Worm (Caenorhabditis elegans) whole organism, L3 larva: ENCODE data around the gene Y38A10A.11.

Experiments used
- ZK546.5 ChIP-seq: sonication (generic microtip); optimal IDR thresholded peaks from 2 replicates; lab custom pipeline; 2017; ENCODE audit warnings: missing biosample characterization, missing genetic modification characterization
- aly-2 ChIP-seq: fragments of 150-350 bp; optimal IDR thresholded peaks from 2 replicates; lab custom pipeline; 2014; ENCODE audit warnings: missing biosample characterization, missing genetic modification characterization
- ama-1 ChIP-seq: fragments of 150-350 bp; optimal IDR thresholded peaks from 2 replicates; lab custom pipeline; 2018
- ceh-16 ChIP-seq: sonication (generic microtip); optimal IDR thresholded peaks from 2 replicates; lab custom pipeline; 2017; ENCODE audit warnings: missing biosample characterization, missing genetic modification characterization
- ceh-9 ChIP-seq: sonication (generic microtip); optimal IDR thresholded peaks from 2 replicates; lab custom pipeline; 2018; ENCODE audit warnings: missing biosample characterization, missing genetic modification characterization
- daf-12 ChIP-seq: fragments of 150-350 bp; optimal IDR thresholded peaks from 2 replicates; lab custom pipeline; 2014; ENCODE audit warnings: missing biosample characterization, missing genetic modification reagents, missing genetic modification characterization
- egl-27 ChIP-seq: sonication (generic microtip); optimal IDR thresholded peaks from 4 replicates; lab custom pipeline; 2017; ENCODE audit warnings: missing biosample characterization, missing genetic modification reagents, missing genetic modification characterization
- egl-5 ChIP-seq: fragments of 150-350 bp; optimal IDR thresholded peaks from 2 replicates; lab custom pipeline; 2017; ENCODE audit warnings: missing biosample characterization, missing genetic modification reagents, missing genetic modification characterization, inconsistent platforms
- eor-1 ChIP-seq, 2 experiments: fragments of 150-350 bp; optimal IDR thresholded peaks; 2 replicates each; lab custom pipeline; 2014 to 2018; ENCODE audit warnings: missing biosample characterization in 2 of 2, missing genetic modification characterization in 2 of 2
- fos-1 ChIP-seq: fragments of 150-350 bp; optimal IDR thresholded peaks from 2 replicates; lab custom pipeline; 2014; ENCODE audit warnings: missing biosample characterization, missing genetic modification characterization
- hmg-11 ChIP-seq: sonication (generic microtip); optimal IDR thresholded peaks from 2 replicates; lab custom pipeline; 2016; ENCODE audit warnings: missing genetic modification characterization, missing compliant biosample characterization
- lin-15B ChIP-seq: fragments of 150-350 bp; optimal IDR thresholded peaks from 2 replicates; lab custom pipeline; 2014; ENCODE audit warnings: missing biosample characterization, missing genetic modification characterization
- lin-39 ChIP-seq: fragments of 150-350 bp; optimal IDR thresholded peaks from 2 replicates; lab custom pipeline; 2018; ENCODE audit warnings: missing biosample characterization, missing genetic modification reagents, missing genetic modification characterization
- mdl-1 ChIP-seq: fragments of 150-350 bp; optimal IDR thresholded peaks from 2 replicates; lab custom pipeline; 2014; ENCODE audit warnings: missing biosample characterization, missing genetic modification characterization
- mml-1 ChIP-seq: fragments of 150-350 bp; sonication (generic microtip); optimal IDR thresholded peaks from 3 replicates; lab custom pipeline; 2014; ENCODE audit warnings: missing biosample characterization, missing genetic modification characterization
- nhr-11 ChIP-seq: fragments of 150-350 bp; optimal IDR thresholded peaks from 2 replicates; lab custom pipeline; 2014; ENCODE audit warnings: missing biosample characterization, missing genetic modification characterization
- nhr-12 ChIP-seq: fragments of 150-350 bp; optimal IDR thresholded peaks from 2 replicates; lab custom pipeline; 2014; ENCODE audit warnings: missing biosample characterization, missing genetic modification characterization
- nhr-23 ChIP-seq: fragments of 150-350 bp; optimal IDR thresholded peaks from 2 replicates; lab custom pipeline; 2014; ENCODE audit warnings: missing biosample characterization, missing genetic modification reagents, missing genetic modification characterization
- nhr-25 ChIP-seq: sonication (generic microtip); optimal IDR thresholded peaks from 2 replicates; lab custom pipeline; 2017; ENCODE audit warnings: missing biosample characterization, missing genetic modification characterization
- nhr-28 ChIP-seq: fragments of 150-350 bp; optimal IDR thresholded peaks from 2 replicates; lab custom pipeline; 2014; ENCODE audit warnings: missing biosample characterization, missing genetic modification characterization
- nhr-43 ChIP-seq: sonication (generic microtip); optimal IDR thresholded peaks from 2 replicates; lab custom pipeline; 2016; ENCODE audit warnings: mild to moderate bottlenecking, missing genetic modification characterization, missing compliant biosample characterization; ENCODE audit not compliant: poor library complexity, severe bottlenecking
- nhr-67 ChIP-seq: fragments of 150-350 bp; optimal IDR thresholded peaks from 2 replicates; lab custom pipeline; 2014; ENCODE audit warnings: missing biosample characterization, missing genetic modification characterization
- nhr-76 ChIP-seq: fragments of 150-350 bp; sonication (generic microtip); optimal IDR thresholded peaks from 5 replicates; lab custom pipeline; 2014; ENCODE audit warnings: missing biosample characterization, missing genetic modification characterization
- pha-4 ChIP-seq: fragments of 150-350 bp; optimal IDR thresholded peaks from 2 replicates; lab custom pipeline; 2014; ENCODE audit warnings: missing biosample characterization, missing genetic modification reagents, missing genetic modification characterization
- pqm-1 ChIP-seq: fragments of 150-350 bp; optimal IDR thresholded peaks from 2 replicates; lab custom pipeline; 2017; ENCODE audit warnings: missing biosample characterization, missing genetic modification characterization, inconsistent platforms
- sea-2 ChIP-seq: fragments of 150-350 bp; sonication (generic microtip); optimal IDR thresholded peaks from 4 replicates; lab custom pipeline; 2014; ENCODE audit warnings: missing biosample characterization, missing genetic modification reagents, missing genetic modification characterization
- skn-1 ChIP-seq: fragments of 150-350 bp; optimal IDR thresholded peaks from 2 replicates; lab custom pipeline; 2014; ENCODE audit warnings: missing biosample characterization, missing genetic modification characterization
- snpc-4 ChIP-seq: fragments of 150-350 bp; optimal IDR thresholded peaks from 2 replicates; lab custom pipeline; 2014; ENCODE audit warnings: missing biosample characterization, missing genetic modification characterization
- tbx-2 ChIP-seq: sonication (generic microtip); optimal IDR thresholded peaks from 2 replicates; lab custom pipeline; 2016; ENCODE audit warnings: mild to moderate bottlenecking, missing genetic modification characterization, missing compliant biosample characterization
- unc-39 ChIP-seq: sonication (generic microtip); optimal IDR thresholded peaks from 4 replicates; lab custom pipeline; 2017; ENCODE audit warnings: missing biosample characterization, missing genetic modification characterization
- unc-62 ChIP-seq: fragments of 150-350 bp; sonication (generic microtip); optimal IDR thresholded peaks from 4 replicates; lab custom pipeline; 2014; ENCODE audit warnings: missing biosample characterization, missing genetic modification reagents, missing genetic modification characterization
- ztf-11 ChIP-seq: fragments of 150-350 bp; optimal IDR thresholded peaks from 2 replicates; lab custom pipeline; 2014; ENCODE audit warnings: missing biosample characterization, missing genetic modification characterization
- ztf-4 ChIP-seq: fragments of 150-350 bp; optimal IDR thresholded peaks from 2 replicates; lab custom pipeline; 2014; ENCODE audit warnings: missing biosample characterization, missing genetic modification characterization

Gene Y38A10A.11

ce11 chrV:6103429-6103828, at the start of gene Y38A10A.11:
TSS of gene Y38A10A.11 (minus strand) at chrV:6103529.
- TF ChIP-seq mdl-1 (tag; lab: Kevin White, UChicago) (no peak), daf-12 (tag; lab: Kevin White, UChicago) (no peak), nhr-12 (tag; lab: Kevin White, UChicago) (no peak), skn-1 (tag; lab: Kevin White, UChicago) (no peak), eor-1 (tag; optimal IDR thresholded peaks at IDR 0.05; lab: Kevin White, UChicago) (no peak), ceh-9 (tag; lab: Kevin White, UChicago) (no peak), nhr-67 (tag; lab: Kevin White, UChicago) (no peak), sea-2 (no peak)

ce11 chrV:6138167-6138566, 34.8 kb upstream of the Y38A10A.11 start:
- peak; percentile 2 for TF ChIP-seq pha-4 (tag; lab: Kevin White, UChicago)
- TF ChIP-seq ceh-16 (tag; lab: Kevin White, UChicago): no peak

DNA sequence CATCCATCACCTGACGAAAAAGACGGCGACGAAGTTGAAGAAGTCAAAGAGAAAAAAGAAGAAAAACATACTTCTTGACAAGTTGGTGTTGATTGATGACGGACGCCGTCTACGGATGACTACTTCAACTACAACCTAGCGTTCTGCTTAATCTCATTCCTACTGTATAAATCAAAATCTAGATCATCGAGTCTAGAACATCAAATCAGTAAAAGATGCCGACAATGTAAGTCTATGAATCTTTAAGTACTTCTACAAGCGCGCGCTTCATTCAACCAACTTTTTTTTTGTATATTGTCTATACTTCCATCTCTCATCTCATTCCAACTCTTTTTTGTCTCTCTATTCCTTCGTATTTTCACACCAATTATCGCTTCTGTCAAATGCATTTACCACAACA, 32.1 kb upstream of the Y38A10A.11 start:
- TF ChIP-seq nhr-76 (tag; lab: Kevin White, UChicago) (no peak), lin-39 (tag; lab: Kevin White, UChicago) (no peak)

ce11 chrV:6131100-6131499, 27.8 kb upstream of the Y38A10A.11 start, which contains the start of gene exp-2:
TSS of gene exp-2 (plus strand) at chrV:6131400.
- no peak for TF ChIP-seq nhr-76 (tag; lab: Kevin White, UChicago)

- no peak for TF ChIP-seq nhr-23 (tag; lab: Kevin White, UChicago)
- no peak for TF ChIP-seq daf-12 (tag; lab: Kevin White, UChicago)
- no peak for TF ChIP-seq ceh-9 (tag; lab: Kevin White, UChicago)
- no peak for TF ChIP-seq hmg-11
- TF ChIP-seq sea-2: no peak
- no peak for TF ChIP-seq nhr-28 (tag; lab: Kevin White, UChicago)
- no peak for TF ChIP-seq ZK546.5 (tag; lab: Kevin White, UChicago)
- TF ChIP-seq unc-62: no peak
- TF ChIP-seq egl-5: no peak
- no peak for TF ChIP-seq nhr-11 (tag; lab: Kevin White, UChicago)
These were observed 25.0 kb upstream of the Y38A10A.11 start for ce11 chrV:6128355-6128754.

- TF ChIP-seq pha-4 (tag; lab: Kevin White, UChicago) (no peak), mml-1 (tag; lab: Kevin White, UChicago) (no peak), pqm-1 (no peak), ztf-4 (no peak), nhr-76 (tag; lab: Kevin White, UChicago) (no peak), lin-15B (tag; lab: Kevin White, UChicago) (no peak), ceh-16 (tag; lab: Kevin White, UChicago) (no peak), skn-1 (tag; lab: Kevin White, UChicago) (no peak), snpc-4 (tag; lab: Kevin White, UChicago) (no peak), ztf-11 (tag; lab: Kevin White, UChicago) (no peak), fos-1 (no peak), egl-27 (no peak), nhr-67 (tag; lab: Kevin White, UChicago) (no peak), aly-2 (tag; lab: Kevin White, UChicago) (no peak), nhr-25 (tag; lab: Kevin White, UChicago) (no peak), ama-1 (lab: Kevin White, UChicago) (no peak)
These were observed 18.3 kb upstream of the Y38A10A.11 start for ce11 chrV:6121659-6122058.

- TF ChIP-seq snpc-4 (tag; lab: Kevin White, UChicago): no peak
- no peak for TF ChIP-seq ceh-16 (tag; lab: Kevin White, UChicago)
- TF ChIP-seq nhr-43 (tag; lab: Kevin White, UChicago): no peak
- no peak for TF ChIP-seq unc-39 (tag; lab: Kevin White, UChicago)
- no peak for TF ChIP-seq nhr-67 (tag; lab: Kevin White, UChicago)
- no peak for TF ChIP-seq lin-15B (tag; lab: Kevin White, UChicago)
- no peak for TF ChIP-seq tbx-2 (tag; lab: Kevin White, UChicago)
These were observed 17.0 kb upstream of the Y38A10A.11 start, which contains the start of gene ceh-49 for ce11 chrV:6120156-6120879. TSS of gene ceh-49 (minus strand) at chrV:6120206.
